Worm (Caenorhabditis elegans): Measurements from ENCODE around the gene AH6.17.

Gene AH6.17

ce11 chrII:9542785-9543184 is 19.8 kb downstream of the AH6.17 start, which contains the start of gene sra-4:
sra-4 (minus strand) TSS chrII:9542885.
- TF ChIP-seq unc-120 (tag; optimal IDR thresholded peaks at IDR 0.05; ENCODE audit: poor library complexity, severe bottlenecking), result no peak
- TF ChIP-seq mep-1 (tag; optimal IDR thresholded peaks at IDR 0.05), result no peak
- TF ChIP-seq nhr-12 (tag; optimal IDR thresholded peaks at IDR 0.05), result no peak
- no peak for TF ChIP-seq sptf-1 (tag; optimal IDR thresholded peaks at IDR 0.05)
- no peak for TF ChIP-seq unc-62 (GFP tag; optimal IDR thresholded peaks at IDR 0.05)
- TF ChIP-seq unc-39 (tag; optimal IDR thresholded peaks at IDR 0.05), result no peak
- TF ChIP-seq elt-3 (tag; optimal IDR thresholded peaks at IDR 0.05), result no peak
- TF ChIP-seq blmp-1 (tag; optimal IDR thresholded peaks at IDR 0.05), result no peak
- no peak for TF ChIP-seq nhr-28 (tag; optimal IDR thresholded peaks at IDR 0.05)

- TF ChIP-seq ceh-43 (GFP tag; optimal IDR thresholded peaks at IDR 0.05) (no peak), ztf-11 (tag; optimal IDR thresholded peaks at IDR 0.05) (no peak), tbx-8 (GFP tag; optimal IDR thresholded peaks at IDR 0.05) (no peak), nhr-12 (tag; optimal IDR thresholded peaks at IDR 0.05) (no peak), bed-3 (GFP tag; optimal IDR thresholded peaks at IDR 0.05) (no peak)
Observed at ce11 chrII:9544386-9544785, 21.4 kb downstream of the AH6.17 start, which contains the start of gene sra-7. sra-7 (plus strand) TSS chrII:9544686.

ce11 chrII:9550718-9551117 is 27.7 kb downstream of the AH6.17 start, which contains the start of gene sra-6:
sra-6 (minus strand) TSS chrII:9550818.
- TF ChIP-seq lsy-2 (tag; optimal IDR thresholded peaks at IDR 0.05) (no peak), nhr-2 (tag; optimal IDR thresholded peaks at IDR 0.05) (no peak), sptf-1 (tag; optimal IDR thresholded peaks at IDR 0.05) (no peak), lin-13 (tag; optimal IDR thresholded peaks at IDR 0.05) (no peak), zip-8 (tag; optimal IDR thresholded peaks at IDR 0.05) (no peak), unc-39 (tag; optimal IDR thresholded peaks at IDR 0.05) (no peak), mep-1 (tag; optimal IDR thresholded peaks at IDR 0.05) (no peak), unc-62 (GFP tag; optimal IDR thresholded peaks at IDR 0.05) (no peak), nhr-12 (tag; optimal IDR thresholded peaks at IDR 0.05) (no peak), ceh-83 (GFP tag; optimal IDR thresholded peaks at IDR 0.05) (no peak), unc-120 (tag; optimal IDR thresholded peaks at IDR 0.05; ENCODE audit: poor library complexity, severe bottlenecking) (no peak), ztf-11 (tag; optimal IDR thresholded peaks at IDR 0.05) (no peak), ham-2 (GFP tag; optimal IDR thresholded peaks at IDR 0.05) (no peak)

ce11 chrII:9551536-9551935 is 28.6 kb downstream of the AH6.17 start, which contains the start of gene F35H8.12:
F35H8.12 (plus strand) TSS chrII:9551836.
- TF ChIP-seq lsy-2 (tag; optimal IDR thresholded peaks at IDR 0.05) (no peak), mab-5 (tag; optimal IDR thresholded peaks at IDR 0.05) (no peak), drap-1 (GFP tag; optimal IDR thresholded peaks at IDR 0.05) (no peak), zip-8 (tag; optimal IDR thresholded peaks at IDR 0.05) (no peak), cnd-1 (tag; optimal IDR thresholded peaks at IDR 0.05) (no peak), elt-1 (tag; optimal IDR thresholded peaks at IDR 0.05; ENCODE audit: borderline replicate concordance, insufficient read depth) (no peak)

ce11 chrII:9553179-9553578 is 30.2 kb downstream of the AH6.17 start, which contains the start of gene F35H8.1:
F35H8.1 (minus strand) TSS chrII:9553279.
- TF ChIP-seq drap-1 (GFP tag; optimal IDR thresholded peaks at IDR 0.05), result no peak
- no peak for TF ChIP-seq mab-5 (tag; optimal IDR thresholded peaks at IDR 0.05)
- no peak for TF ChIP-seq nhr-12 (tag; optimal IDR thresholded peaks at IDR 0.05)
- no peak for TF ChIP-seq ztf-11 (tag; optimal IDR thresholded peaks at IDR 0.05)
- no peak for TF ChIP-seq mls-2 (tag; optimal IDR thresholded peaks at IDR 0.05)
- TF ChIP-seq ceh-43 (GFP tag; optimal IDR thresholded peaks at IDR 0.05), result no peak
- TF ChIP-seq M03D4.4 (tag; optimal IDR thresholded peaks at IDR 0.05), result no peak
- no peak for TF ChIP-seq bed-3 (GFP tag; optimal IDR thresholded peaks at IDR 0.05)
- TF ChIP-seq zip-8 (tag; optimal IDR thresholded peaks at IDR 0.05), result no peak

- no peak for TF ChIP-seq mab-5 (tag; optimal IDR thresholded peaks at IDR 0.05)
- TF ChIP-seq nhr-2 (tag; optimal IDR thresholded peaks at IDR 0.05), result no peak
- no peak for TF ChIP-seq ces-1 (GFP tag; optimal IDR thresholded peaks at IDR 0.05)
- no peak for TF ChIP-seq hlh-1 (tag; optimal IDR thresholded peaks at IDR 0.05)
- TF ChIP-seq sem-2 (GFP tag; optimal IDR thresholded peaks at IDR 0.05), result no peak
- TF ChIP-seq flh-1 (GFP tag; optimal IDR thresholded peaks at IDR 0.05), result no peak
- TF ChIP-seq nhr-28 (tag; optimal IDR thresholded peaks at IDR 0.05), result no peak
- no peak for TF ChIP-seq lin-13 (tag; optimal IDR thresholded peaks at IDR 0.05)
- no peak for TF ChIP-seq zip-8 (tag; optimal IDR thresholded peaks at IDR 0.05)
- no peak for TF ChIP-seq cnd-1 (tag; optimal IDR thresholded peaks at IDR 0.05)
- TF ChIP-seq nhr-12 (tag; optimal IDR thresholded peaks at IDR 0.05), result no peak
- TF ChIP-seq nhr-237 (tag; optimal IDR thresholded peaks at IDR 0.05), result no peak
- no peak for TF ChIP-seq mls-2 (tag; optimal IDR thresholded peaks at IDR 0.05)
- TF ChIP-seq blmp-1 (tag; optimal IDR thresholded peaks at IDR 0.05), result no peak
Observed at ce11 chrII:9554925-9555553, 32.1 kb downstream of the AH6.17 start, which contains the start of gene F35H8.2. F35H8.2 (plus strand) TSS chrII:9555503.

All from whole organism, mixed stage, embryonic.